Fruit fly (Drosophila melanogaster) whole organism, embryonic: ENCODE results near the gene CG16734.

ENCODE experiments used
- Awh ChIP-seq: fragments of 200-800 bp; sonication (Bioruptor generic); IDR thresholded peaks from 2 replicates; pipeline ENCODE4, ENCODE4 v1.3.6; 2022; ENCODE audit warnings: missing biosample characterization, missing genetic modification characterization
- B-H1 ChIP-seq: fragments of 200-800 bp; sonication (Bioruptor generic); IDR thresholded peaks from 3 replicates; pipeline ENCODE4 v1.3.6; 2022; ENCODE audit warnings: missing biosample characterization, missing genetic modification characterization
- CG10979 ChIP-seq: fragments of 200-800 bp; sonication (Bioruptor generic); optimal IDR thresholded peaks from 2 replicates; lab custom pipeline; 2018; ENCODE audit warnings: missing biosample characterization, mild to moderate bottlenecking, missing genetic modification characterization, moderate library complexity
- CG13296 ChIP-seq: fragments of 200-800 bp; sonication (Bioruptor generic); optimal IDR thresholded peaks from 3 replicates; lab custom pipeline; 2018; ENCODE audit warnings: missing biosample characterization, mild to moderate bottlenecking, missing genetic modification characterization
- CG14710 ChIP-seq: fragments of 200-800 bp; sonication (Bioruptor generic); optimal IDR thresholded peaks from 3 replicates; lab custom pipeline; 2019; ENCODE audit warnings: missing biosample characterization, mild to moderate bottlenecking, missing genetic modification characterization, moderate library complexity
- CG1529 ChIP-seq: fragments of 200-800 bp; sonication (Bioruptor generic); optimal IDR thresholded peaks from 3 replicates; lab custom pipeline; 2018; ENCODE audit warnings: missing biosample characterization, missing genetic modification characterization
- CG1603 ChIP-seq: fragments of 200-800 bp; sonication (Bioruptor generic); optimal IDR thresholded peaks from 2 replicates; lab custom pipeline; 2019; ENCODE audit warnings: missing biosample characterization, mild to moderate bottlenecking, missing genetic modification characterization, moderate library complexity
- CG1647 ChIP-seq: fragments of 200-800 bp; sonication (Bioruptor generic); optimal IDR thresholded peaks from 3 replicates; lab custom pipeline; 2016; ENCODE audit warnings: missing biosample characterization, missing genetic modification characterization
- CG17186 ChIP-seq: fragments of 200-800 bp; sonication (Bioruptor generic); optimal IDR thresholded peaks from 3 replicates; lab custom pipeline; 2017; ENCODE audit warnings: missing biosample characterization, missing genetic modification reagents, missing genetic modification characterization
- CG18476 ChIP-seq: fragments of 200-800 bp; sonication (Bioruptor generic); optimal IDR thresholded peaks from 2 replicates; lab custom pipeline; 2016; ENCODE audit warnings: missing biosample characterization, mild to moderate bottlenecking, missing genetic modification characterization
- CG18599 ChIP-seq: fragments of 200-800 bp; sonication (Bioruptor generic); optimal IDR thresholded peaks from 3 replicates; lab custom pipeline; 2017; ENCODE audit warnings: missing biosample characterization, missing genetic modification characterization, mild to moderate bottlenecking, moderate library complexity, missing genetic modification reagents
- CG2120 ChIP-seq: fragments of 200-800 bp; sonication (Bioruptor generic); optimal IDR thresholded peaks from 3 replicates; lab custom pipeline; 2016; ENCODE audit warnings: missing biosample characterization, missing genetic modification characterization
- CG2712 ChIP-seq: fragments of 200-800 bp; optimal IDR thresholded peaks from 3 replicates; lab custom pipeline; 2019; ENCODE audit warnings: missing biosample characterization, mild to moderate bottlenecking, missing genetic modification characterization, moderate library complexity
- CG2875 ChIP-seq: fragments of 200-800 bp; sonication (Bioruptor generic); optimal IDR thresholded peaks from 2 replicates; lab custom pipeline; 2017; ENCODE audit warnings: missing biosample characterization, mild to moderate bottlenecking, missing genetic modification characterization, missing genetic modification reagents
- CG3163 ChIP-seq: fragments of 200-800 bp; sonication (Bioruptor generic); optimal IDR thresholded peaks from 3 replicates; lab custom pipeline; 2016; ENCODE audit warnings: missing biosample characterization, missing genetic modification characterization
- CG32767 ChIP-seq: fragments of 200-800 bp; sonication (Bioruptor generic); IDR thresholded peaks from 2 replicates; pipeline ENCODE4 v1.3.6; 2022; ENCODE audit warnings: missing biosample characterization, missing genetic modification characterization
- CG3847 ChIP-seq: fragments of 200-800 bp; sonication (Bioruptor generic); IDR thresholded peaks from 2 replicates; pipeline ENCODE4 v1.3.6; 2022; ENCODE audit warnings: missing biosample characterization, missing genetic modification characterization
- CG5245 ChIP-seq: fragments of 200-800 bp; sonication (Bioruptor generic); optimal IDR thresholded peaks from 3 replicates; lab custom pipeline; 2016; ENCODE audit warnings: missing biosample characterization, missing genetic modification characterization
- CG7357 ChIP-seq: fragments of 200-800 bp; sonication (Bioruptor generic); IDR thresholded peaks from 3 replicates; pipeline ENCODE4 v1.3.6; 2022; ENCODE audit warnings: missing biosample characterization, missing genetic modification characterization
- CG8944 ChIP-seq: fragments of 200-800 bp; sonication (Bioruptor generic); optimal IDR thresholded peaks from 3 replicates; lab custom pipeline; 2016; ENCODE audit warnings: missing biosample characterization, missing genetic modification characterization
- CG9932 ChIP-seq: fragments of 200-800 bp; sonication (Bioruptor generic); IDR thresholded peaks from 2 replicates; pipeline ENCODE4 v1.3.6; 2022; ENCODE audit warnings: missing biosample characterization, missing genetic modification characterization
- Camta ChIP-seq: fragments of 200-800 bp; sonication (Bioruptor generic); optimal IDR thresholded peaks from 2 replicates; lab custom pipeline; 2016; ENCODE audit warnings: missing biosample characterization, missing genetic modification characterization
- Chrac-16 ChIP-seq: fragments of 200-800 bp; sonication (Bioruptor generic); optimal IDR thresholded peaks from 3 replicates; lab custom pipeline; 2016; ENCODE audit warnings: missing biosample characterization, missing genetic modification characterization
- Ets97D ChIP-seq: fragments of 200-800 bp; sonication (Bioruptor generic); optimal IDR thresholded peaks from 3 replicates; lab custom pipeline; 2016; ENCODE audit warnings: missing biosample characterization, missing genetic modification characterization
- HmgZ ChIP-seq: fragments of 200-800 bp; sonication (Bioruptor generic); optimal IDR thresholded peaks from 2 replicates; lab custom pipeline; 2018; ENCODE audit warnings: missing biosample characterization, mild to moderate bottlenecking, missing genetic modification characterization
- MBD-R2 ChIP-seq: fragments of 200-800 bp; sonication (Bioruptor generic); IDR thresholded peaks from 2 replicates; pipeline ENCODE4 v1.3.6; 2022; ENCODE audit warnings: missing biosample characterization, missing genetic modification characterization
- MTF-1 ChIP-seq: fragments of 200-800 bp; sonication (Bioruptor generic); optimal IDR thresholded peaks from 2 replicates; lab custom pipeline; 2018; ENCODE audit warnings: missing biosample characterization, mild to moderate bottlenecking, missing genetic modification characterization, borderline replicate concordance
- Mad ChIP-seq: fragments of 200-800 bp; sonication (Bioruptor generic); optimal IDR thresholded peaks from 2 replicates; lab custom pipeline; 2016; ENCODE audit warnings: missing biosample characterization, missing genetic modification characterization
- Max ChIP-seq: fragments of 200-800 bp; sonication (Bioruptor generic); optimal IDR thresholded peaks from 2 replicates; lab custom pipeline; 2016; ENCODE audit warnings: missing biosample characterization, mild to moderate bottlenecking, missing genetic modification characterization
- Meics ChIP-seq: fragments of 200-800 bp; sonication (Bioruptor generic); optimal IDR thresholded peaks from 2 replicates; lab custom pipeline; 2017; ENCODE audit warnings: missing biosample characterization, mild to moderate bottlenecking, missing genetic modification characterization
- Poxn ChIP-seq: fragments of 200-800 bp; sonication (Bioruptor generic); IDR thresholded peaks from 2 replicates; pipeline ENCODE4 v1.3.6; 2022; ENCODE audit warnings: missing biosample characterization, missing genetic modification characterization
- Sry-δ ChIP-seq: fragments of 200-800 bp; sonication (Bioruptor generic); optimal IDR thresholded peaks from 2 replicates; lab custom pipeline; 2016; ENCODE audit warnings: missing biosample characterization, missing genetic modification characterization
- Xbp1 ChIP-seq: fragments of 200-800 bp; sonication (Bioruptor generic); optimal IDR thresholded peaks from 3 replicates; lab custom pipeline; 2016; ENCODE audit warnings: missing biosample characterization, mild to moderate bottlenecking, missing genetic modification characterization
- ab ChIP-seq: fragments of 200-800 bp; sonication (Bioruptor generic); optimal IDR thresholded peaks from 2 replicates; lab custom pipeline; 2016; ENCODE audit warnings: missing biosample characterization, missing genetic modification characterization
- ash1 ChIP-seq: fragments of 200-800 bp; sonication (Bioruptor generic); optimal IDR thresholded peaks from 2 replicates; lab custom pipeline; 2018; ENCODE audit warnings: missing biosample characterization, mild to moderate bottlenecking, missing genetic modification characterization
- bcd ChIP-seq: fragments of 200-800 bp; sonication (Bioruptor generic); optimal IDR thresholded peaks from 2 replicates; lab custom pipeline; 2017; ENCODE audit warnings: missing biosample characterization, mild to moderate bottlenecking, missing genetic modification characterization
- bowl ChIP-seq: fragments of 200-800 bp; sonication (Bioruptor generic); IDR thresholded peaks from 2 replicates; pipeline ENCODE4 v1.3.6; 2022; ENCODE audit warnings: missing biosample characterization, missing genetic modification characterization
- cg ChIP-seq: fragments of 200-800 bp; sonication (Bioruptor generic); optimal IDR thresholded peaks from 3 replicates; lab custom pipeline; 2019; ENCODE audit warnings: missing biosample characterization, mild to moderate bottlenecking, missing genetic modification characterization, moderate library complexity
- maf-S ChIP-seq: fragments of 200-800 bp; sonication (Bioruptor generic); optimal IDR thresholded peaks from 2 replicates; lab custom pipeline; 2016; ENCODE audit warnings: missing biosample characterization, missing genetic modification characterization
- org-1 ChIP-seq: fragments of 200-800 bp; sonication (Bioruptor generic); optimal IDR thresholded peaks from 2 replicates; lab custom pipeline; 2017; ENCODE audit warnings: missing biosample characterization, missing genetic modification characterization
- otp ChIP-seq: fragments of 200-800 bp; sonication (Bioruptor generic); IDR thresholded peaks from 3 replicates; pipeline ENCODE4, ENCODE4 v1.3.6; 2022; ENCODE audit warnings: missing biosample characterization, missing genetic modification characterization
- run ChIP-seq: fragments of 200-800 bp; sonication (Bioruptor generic); optimal IDR thresholded peaks from 3 replicates; lab custom pipeline; 2018; ENCODE audit warnings: missing biosample characterization, mild to moderate bottlenecking, missing genetic modification characterization
- sens ChIP-seq: fragments of 200-800 bp; sonication (Bioruptor generic); peaks from one replicate; lab custom pipeline; 2016; ENCODE audit warnings: missing biosample characterization, missing genetic modification characterization
- seq ChIP-seq: fragments of 200-800 bp; sonication (Bioruptor generic); IDR thresholded peaks from 2 replicates; pipeline ENCODE4 v1.3.6; 2022; ENCODE audit warnings: missing biosample characterization, missing genetic modification characterization
- sisA ChIP-seq: fragments of 200-800 bp; sonication (Bioruptor generic); IDR thresholded peaks from 2 replicates; pipeline ENCODE4 v1.3.6; 2022; ENCODE audit warnings: missing biosample characterization, missing genetic modification characterization
- slbo ChIP-seq: fragments of 200-800 bp; sonication (Bioruptor generic); IDR thresholded peaks from 2 replicates; pipeline ENCODE4 v1.3.6; 2022; ENCODE audit warnings: missing biosample characterization, missing genetic modification characterization
- sug ChIP-seq: fragments of 200-800 bp; optimal IDR thresholded peaks from 2 replicates; lab custom pipeline; 2019; ENCODE audit warnings: missing biosample characterization, mild to moderate bottlenecking, missing genetic modification characterization, moderate library complexity
- tgo ChIP-seq: fragments of 200-800 bp; sonication (Bioruptor generic); IDR thresholded peaks from 3 replicates; pipeline ENCODE4 v1.3.6; 2022; ENCODE audit warnings: missing biosample characterization, missing genetic modification characterization
- tin ChIP-seq: fragments of 200-800 bp; sonication (Bioruptor generic); optimal IDR thresholded peaks from 3 replicates; lab custom pipeline; 2016; ENCODE audit warnings: missing biosample characterization, missing genetic modification characterization
- tll ChIP-seq, 2 experiments: fragments of 200-800 bp in 1 of 2; fragments of >200 bp in 1 of 2; sonication (Bioruptor generic) in 1 of 2; optimal IDR thresholded peaks; 2 replicates each; lab custom pipeline; 2017 to 2019; ENCODE audit warnings: missing biosample characterization in 2 of 2, missing genetic modification characterization in 2 of 2, mild to moderate bottlenecking in 1 of 2, moderate library complexity in 1 of 2

Gene CG16734

dm6 chr3R:9245576-9246200 is 9.2 kb upstream of the CG16734 start, which contains the start of gene Vps15 (continued):
- TF ChIP-seq CG9932 (GFP tag; lab: Robert Waterston, UW) (peak; percentile 79), Meics (peak; percentile 81), sisA (GFP tag; lab: Robert Waterston, UW) (no peak; the same call in 1 of the 2 replicates), CG13296 (GFP tag; lab: Kevin White, UChicago) (peak; percentile 81), tll (GFP tag; optimal IDR thresholded peaks at IDR 0.05; lab: Kevin White, UChicago) (no peak), Xbp1 (GFP tag; lab: Kevin White, UChicago) (peak; percentile 83), CG3847 (GFP tag; lab: Robert Waterston, UW) (peak; percentile 62), Chrac-16 (peak; percentile 72), Ets97D (GFP tag; lab: Kevin White, UChicago) (peak; percentile 55), Camta (GFP tag; lab: Kevin White, UChicago) (peak; percentile 65), cg (GFP tag; lab: Kevin White, UChicago) (no peak), sug (tag; lab: Kevin White, UChicago) (peak; percentile 84), CG32767 (GFP tag; lab: Robert Waterston, UW) (peak; percentile 68), HmgZ (tag; lab: Kevin White, UChicago) (peak; percentile 85), ash1 (no peak), CG1603 (tag; lab: Kevin White, UChicago) (peak; percentile 48), slbo (GFP tag; lab: Robert Waterston, UW) (peak; percentile 77), CG1529 (GFP tag; lab: Kevin White, UChicago) (peak; percentile 43), tin (GFP tag; lab: Kevin White, UChicago) (peak; percentile 74), B-H1 (GFP tag; lab: Robert Waterston, UW) (peak; percentile 43; the same call in 2 of the 3 replicates), otp (GFP tag; lab: Robert Waterston, UW) (no peak; the same call in 2 of the 3 replicates), Sry-δ (GFP tag; lab: Kevin White, UChicago) (peak; percentile 78), CG17186 (GFP tag; lab: Kevin White, UChicago) (peak; percentile 68), MTF-1 (peak; percentile 12), Max (GFP tag; lab: Kevin White, UChicago) (peak; percentile 71), Awh (peak; percentile 52), ab (no peak), CG10979 (tag; lab: Kevin White, UChicago) (peak; percentile 76), CG14710 (tag; lab: Kevin White, UChicago) (peak; percentile 90), seq (GFP tag; lab: Robert Waterston, UW) (no peak), CG7357 (GFP tag; lab: Robert Waterston, UW) (0 out of 3 replicates have a peak, but pooled peaks have one; percentile 18), maf-S (GFP tag; lab: Kevin White, UChicago) (peak; percentile 66), CG2120 (GFP tag; lab: Kevin White, UChicago) (peak; percentile 88), CG2875 (peak; percentile 31), CG8944 (GFP tag; lab: Kevin White, UChicago) (peak; percentile 44), bcd (peak; percentile 51), CG2712 (tag; lab: Kevin White, UChicago) (peak; percentile 90), CG5245 (GFP tag; lab: Kevin White, UChicago) (peak; percentile 54), Poxn (GFP tag; lab: Robert Waterston, UW) (no peak), Mad (peak; percentile 48), CG1647 (GFP tag; lab: Kevin White, UChicago) (peak; percentile 53), tgo (GFP tag; lab: Robert Waterston, UW) (peak; percentile 65; the same call in 2 of the 3 replicates), run (tag; lab: Kevin White, UChicago) (peak; percentile 46), CG3163 (GFP tag; lab: Kevin White, UChicago) (no peak), MBD-R2 (GFP tag; lab: Robert Waterston, UW) (peak; percentile 73), sens (peak; percentile 96), bowl (GFP tag; lab: Robert Waterston, UW) (no peak), org-1 (GFP tag; lab: Kevin White, UChicago) (peak; percentile 4), CG18476 (GFP tag; lab: Kevin White, UChicago) (peak; percentile 74), CG18599 (GFP tag; lab: Kevin White, UChicago) (peak; percentile 83)
